Fruit fly (Drosophila melanogaster) whole organism, embryonic: ENCODE measurements around the gene CG43347.

ENCODE experiments used
- ATbp ChIP-seq: fragments of 200-800 bp; sonication (Bioruptor generic); optimal IDR thresholded peaks from 2 replicates; lab custom pipeline; 2017; ENCODE audit warnings: missing biosample characterization, mild to moderate bottlenecking, missing genetic modification characterization, missing genetic modification reagents
- Abd-B ChIP-seq: fragments of 200-800 bp; sonication (Bioruptor generic); optimal IDR thresholded peaks from 2 replicates; lab custom pipeline; 2018; ENCODE audit warnings: missing biosample characterization, mild to moderate bottlenecking, missing genetic modification characterization, moderate library complexity
- B-H2 ChIP-seq: fragments of 200-800 bp; sonication (Bioruptor generic); optimal IDR thresholded peaks from 2 replicates; lab custom pipeline; 2018; ENCODE audit warnings: missing biosample characterization, mild to moderate bottlenecking, missing genetic modification characterization
- CG11247 ChIP-seq: fragments of 200-800 bp; sonication (Bioruptor generic); IDR thresholded peaks from 2 replicates; pipeline ENCODE4 v1.3.6; 2022; ENCODE audit warnings: missing biosample characterization, missing genetic modification characterization
- CG11504 ChIP-seq: fragments of 200-800 bp; sonication (Bioruptor generic); optimal IDR thresholded peaks from 3 replicates; lab custom pipeline; 2019; ENCODE audit warnings: missing biosample characterization, mild to moderate bottlenecking, missing genetic modification characterization, moderate library complexity
- CG14441 ChIP-seq: fragments of 200-800 bp; sonication (Bioruptor generic); IDR thresholded peaks from 2 replicates; pipeline ENCODE4 v1.3.6; 2022; ENCODE audit warnings: missing biosample characterization, missing genetic modification characterization
- CG17186 ChIP-seq: fragments of 200-800 bp; sonication (Bioruptor generic); optimal IDR thresholded peaks from 3 replicates; lab custom pipeline; 2017; ENCODE audit warnings: missing biosample characterization, missing genetic modification reagents, missing genetic modification characterization
- CG17361 ChIP-seq: fragments of 200-800 bp; sonication (Bioruptor generic); IDR thresholded peaks from 3 replicates; pipeline ENCODE4 v1.3.6; 2022; ENCODE audit warnings: missing biosample characterization, missing genetic modification characterization
- CG1792 ChIP-seq: fragments of 200-800 bp; sonication (Bioruptor generic); optimal IDR thresholded peaks from 2 replicates; lab custom pipeline; 2016; ENCODE audit warnings: missing biosample characterization, missing genetic modification characterization
- CG1832 ChIP-seq: fragments of 200-800 bp; sonication (Bioruptor generic); optimal IDR thresholded peaks from 2 replicates; lab custom pipeline; 2017; ENCODE audit warnings: missing biosample characterization, mild to moderate bottlenecking, missing genetic modification characterization, inconsistent platforms
- CG30020 ChIP-seq: fragments of 200-800 bp; optimal IDR thresholded peaks from 2 replicates; lab custom pipeline; 2019; ENCODE audit warnings: missing biosample characterization, mild to moderate bottlenecking, missing genetic modification characterization, moderate library complexity
- CG3995 ChIP-seq: fragments of 200-800 bp; sonication (Bioruptor generic); optimal IDR thresholded peaks from 3 replicates; lab custom pipeline; 2016; ENCODE audit warnings: missing biosample characterization, missing genetic modification characterization
- CG42726 ChIP-seq: fragments of 200-800 bp; sonication (Bioruptor generic); IDR thresholded peaks from 2 replicates; pipeline ENCODE4 v1.3.6; 2022; ENCODE audit warnings: missing biosample characterization, missing genetic modification characterization; ENCODE audit not compliant: partially characterized antibody
- CG6272 ChIP-seq: fragments of 200-800 bp; sonication (Bioruptor generic); IDR thresholded peaks from 2 replicates; pipeline ENCODE4 v1.3.6; 2022; ENCODE audit warnings: missing biosample characterization, missing genetic modification characterization
- CG7556 ChIP-seq: fragments of 200-800 bp; sonication (Bioruptor generic); optimal IDR thresholded peaks from 2 replicates; lab custom pipeline; 2017; ENCODE audit warnings: missing biosample characterization, mild to moderate bottlenecking, missing genetic modification characterization
- CG7786 ChIP-seq: fragments of 200-800 bp; sonication (Bioruptor generic); optimal IDR thresholded peaks from 2 replicates; lab custom pipeline; 2016; ENCODE audit warnings: missing biosample characterization, missing genetic modification characterization
- CG9932 ChIP-seq: fragments of 200-800 bp; sonication (Bioruptor generic); IDR thresholded peaks from 2 replicates; pipeline ENCODE4 v1.3.6; 2022; ENCODE audit warnings: missing biosample characterization, missing genetic modification characterization
- Doc2 ChIP-seq: fragments of 200-800 bp; sonication (Bioruptor generic); IDR thresholded peaks from 2 replicates; pipeline ENCODE4 v1.3.6; 2022; ENCODE audit warnings: missing biosample characterization, missing genetic modification characterization
- ERR ChIP-seq: fragments of 200-800 bp; sonication (Bioruptor generic); optimal IDR thresholded peaks from 2 replicates; lab custom pipeline; 2016; ENCODE audit warnings: missing biosample characterization, missing genetic modification characterization
- HLH4C ChIP-seq: fragments of 200-800 bp; sonication (Bioruptor generic); IDR thresholded peaks from 3 replicates; pipeline ENCODE4 v1.3.6; 2022; ENCODE audit warnings: missing biosample characterization, missing genetic modification characterization; ENCODE audit not compliant: partially characterized antibody
- HmgD ChIP-seq: fragments of 200-800 bp; sonication (Bioruptor generic); optimal IDR thresholded peaks from 3 replicates; lab custom pipeline; 2016; ENCODE audit warnings: missing biosample characterization, missing genetic modification characterization
- HmgZ ChIP-seq: fragments of 200-800 bp; sonication (Bioruptor generic); optimal IDR thresholded peaks from 2 replicates; lab custom pipeline; 2018; ENCODE audit warnings: missing biosample characterization, mild to moderate bottlenecking, missing genetic modification characterization
- Hr39 ChIP-seq: fragments of >200 bp; optimal IDR thresholded peaks from 2 replicates; lab custom pipeline; 2017
- Hr51 ChIP-seq, 2 experiments: fragments of 200-800 bp; sonication (Bioruptor generic); optimal IDR thresholded peaks; 2 replicates in 1 of 2; 3 replicates in 1 of 2; lab custom pipeline; 2016 to 2018; ENCODE audit warnings: missing biosample characterization in 2 of 2, missing genetic modification characterization in 2 of 2, mild to moderate bottlenecking in 1 of 2, moderate library complexity in 1 of 2
- Mrtf ChIP-seq: fragments of 200-800 bp; sonication (Bioruptor generic); IDR thresholded peaks from 3 replicates; pipeline ENCODE4 v1.3.6; 2022; ENCODE audit warnings: missing biosample characterization, missing genetic modification characterization
- Rx ChIP-seq: fragments of 200-800 bp; sonication (Bioruptor generic); IDR thresholded peaks from 2 replicates; pipeline ENCODE4 v1.3.6; 2022; ENCODE audit warnings: missing biosample characterization, missing genetic modification characterization
- Spps ChIP-seq: fragments of 200-800 bp; sonication (Bioruptor generic); optimal IDR thresholded peaks from 2 replicates; lab custom pipeline; 2018; ENCODE audit warnings: missing biosample characterization, mild to moderate bottlenecking, missing genetic modification characterization
- abd-A ChIP-seq: fragments of 200-800 bp; sonication (Bioruptor generic); optimal IDR thresholded peaks from 3 replicates; lab custom pipeline; 2019; ENCODE audit warnings: missing biosample characterization, mild to moderate bottlenecking, missing genetic modification characterization, moderate library complexity
- aop ChIP-seq: fragments of 200-800 bp; sonication (Bioruptor generic); IDR thresholded peaks from 2 replicates; pipeline ENCODE4 v1.3.6; 2022; ENCODE audit warnings: missing biosample characterization, missing genetic modification characterization
- cas ChIP-seq: fragments of 200-800 bp; sonication (Bioruptor generic); IDR thresholded peaks from 2 replicates; pipeline ENCODE4 v1.3.6; 2022; ENCODE audit warnings: missing biosample characterization, missing genetic modification characterization
- ci ChIP-seq: fragments of 200-800 bp; sonication (Bioruptor generic); IDR thresholded peaks from 3 replicates; pipeline ENCODE4 v1.3.6; 2022; ENCODE audit warnings: missing biosample characterization, missing genetic modification characterization
- gcm2 ChIP-seq: fragments of 200-800 bp; sonication (Bioruptor generic); optimal IDR thresholded peaks from 2 replicates; lab custom pipeline; 2016; ENCODE audit warnings: missing biosample characterization, missing genetic modification characterization
- gsb-n ChIP-seq: fragments of 200-800 bp; sonication (Bioruptor generic); optimal IDR thresholded peaks from 3 replicates; lab custom pipeline; 2018; ENCODE audit warnings: missing biosample characterization, mild to moderate bottlenecking, missing genetic modification characterization
- h ChIP-seq: fragments of >200 bp; optimal IDR thresholded peaks from 2 replicates; lab custom pipeline; 2017
- hb ChIP-seq: fragments of 200-800 bp; sonication (Bioruptor generic); IDR thresholded peaks from 3 replicates; pipeline ENCODE4 v1.3.6; 2022; ENCODE audit warnings: missing biosample characterization, missing genetic modification characterization; ENCODE audit not compliant: partially characterized antibody
- hbn ChIP-seq: fragments of 200-800 bp; sonication (Bioruptor generic); IDR thresholded peaks from 2 replicates; pipeline ENCODE4 v1.3.6; 2022; ENCODE audit warnings: missing biosample characterization, missing genetic modification characterization; ENCODE audit not compliant: partially characterized antibody
- jumu ChIP-seq: fragments of 200-800 bp; sonication (Bioruptor generic); optimal IDR thresholded peaks from 3 replicates; lab custom pipeline; 2016; ENCODE audit warnings: missing biosample characterization, missing genetic modification characterization
- klu ChIP-seq: fragments of 200-800 bp; sonication (Bioruptor generic); IDR thresholded peaks from 2 replicates; pipeline ENCODE4 v1.3.6; 2022; ENCODE audit warnings: missing biosample characterization, missing genetic modification characterization
- nau ChIP-seq: fragments of 200-800 bp; sonication (Bioruptor generic); optimal IDR thresholded peaks from 3 replicates; lab custom pipeline; 2017; ENCODE audit warnings: missing biosample characterization, mild to moderate bottlenecking, missing genetic modification characterization, missing genetic modification reagents
- pfk ChIP-seq: fragments of 200-800 bp; sonication (Bioruptor generic); optimal IDR thresholded peaks from 2 replicates; lab custom pipeline; 2018; ENCODE audit warnings: missing biosample characterization, mild to moderate bottlenecking, missing genetic modification characterization, moderate library complexity
- prd ChIP-seq, 3 experiments: fragments of >200 bp in 2 of 3; fragments of 200-800 bp in 1 of 3; sonication (Bioruptor generic) in 1 of 3; optimal IDR thresholded peaks in 2 of 3; IDR thresholded peaks in 1 of 3; 2 replicates in 2 of 3; 3 replicates in 1 of 3; pipeline versions ENCODE4 v1.3.6 to Lab custom; 2017 to 2022; ENCODE audit warnings: missing biosample characterization in 1 of 3, missing genetic modification characterization in 1 of 3
- pum ChIP-seq: fragments of 200-800 bp; sonication (Bioruptor generic); optimal IDR thresholded peaks from 2 replicates; lab custom pipeline; 2016; ENCODE audit warnings: missing biosample characterization, missing genetic modification characterization
- sens ChIP-seq: fragments of 200-800 bp; sonication (Bioruptor generic); peaks from one replicate; lab custom pipeline; 2016; ENCODE audit warnings: missing biosample characterization, missing genetic modification characterization
- so ChIP-seq: fragments of 200-800 bp; sonication (Bioruptor generic); IDR thresholded peaks from 3 replicates; pipeline ENCODE4 v1.3.6; 2022; ENCODE audit warnings: missing biosample characterization, missing genetic modification characterization
- tap ChIP-seq: fragments of 200-800 bp; optimal IDR thresholded peaks from 3 replicates; lab custom pipeline; 2019; ENCODE audit warnings: missing biosample characterization, mild to moderate bottlenecking, missing genetic modification characterization, moderate library complexity
- tgo ChIP-seq: fragments of 200-800 bp; sonication (Bioruptor generic); IDR thresholded peaks from 3 replicates; pipeline ENCODE4 v1.3.6; 2022; ENCODE audit warnings: missing biosample characterization, missing genetic modification characterization
- tio ChIP-seq: fragments of 200-800 bp; sonication (Bioruptor generic); optimal IDR thresholded peaks from 2 replicates; lab custom pipeline; 2017; ENCODE audit warnings: missing biosample characterization, missing genetic modification characterization, inconsistent platforms
- ttk ChIP-seq: fragments of 200-800 bp; sonication (Bioruptor generic); IDR thresholded peaks from 2 replicates; pipeline ENCODE4 v2.1.2; 2022; ENCODE audit warnings: missing biosample characterization, missing genetic modification characterization
- tup ChIP-seq: fragments of 200-800 bp; sonication (Bioruptor generic); optimal IDR thresholded peaks from 2 replicates; lab custom pipeline; 2016; ENCODE audit warnings: missing biosample characterization, mild to moderate bottlenecking, missing genetic modification characterization, moderate library complexity
- unpg ChIP-seq: fragments of 200-800 bp; sonication (Bioruptor generic); optimal IDR thresholded peaks from 3 replicates; lab custom pipeline; 2018; ENCODE audit warnings: missing biosample characterization, mild to moderate bottlenecking, missing genetic modification characterization, moderate library complexity
- zf30C ChIP-seq: fragments of 200-800 bp; sonication (Bioruptor generic); optimal IDR thresholded peaks from 3 replicates; lab custom pipeline; 2018; ENCODE audit warnings: missing biosample characterization, mild to moderate bottlenecking, missing genetic modification characterization
- zfh2 ChIP-seq: fragments of 200-800 bp; sonication (Bioruptor generic); optimal IDR thresholded peaks from 2 replicates; lab custom pipeline; 2016; ENCODE audit warnings: missing biosample characterization, missing genetic modification characterization

Gene CG43347

dm6 chrX:10561433-10561832 is 58.6 kb downstream of the CG43347 start (continued):
- TF ChIP-seq jumu: no peak
- TF ChIP-seq CG1792 (GFP tag; lab: Kevin White, UChicago): no peak
- TF ChIP-seq ci (GFP tag; lab: Robert Waterston, UW): no peak
- TF ChIP-seq nau (GFP tag; lab: Kevin White, UChicago): peak; percentile 44
- no peak for TF ChIP-seq hbn (GFP tag; lab: Robert Waterston, UW)
- TF ChIP-seq HLH4C (GFP tag; lab: Robert Waterston, UW): no peak
- no peak for TF ChIP-seq CG14441
- TF ChIP-seq CG11504 (tag; lab: Kevin White, UChicago): peak; percentile 78
- TF ChIP-seq Hr39: no peak
- TF ChIP-seq gsb-n (tag; lab: Kevin White, UChicago): peak; percentile 14
- TF ChIP-seq sens (GFP tag; lab: Kevin White, UChicago): peak; percentile 9
- no peak for TF ChIP-seq so (GFP tag; lab: Robert Waterston, UW)
- TF ChIP-seq cas (GFP tag; lab: Robert Waterston, UW): no peak
- no peak for TF ChIP-seq CG7786 (GFP tag; lab: Kevin White, UChicago)
- no peak for TF ChIP-seq tup (GFP tag; lab: Kevin White, UChicago)
- TF ChIP-seq Rx (GFP tag; lab: Robert Waterston, UW): no peak
- no peak for TF ChIP-seq Spps
- no peak for TF ChIP-seq CG17186 (GFP tag; lab: Kevin White, UChicago)
- no peak for TF ChIP-seq pfk (GFP tag; lab: Kevin White, UChicago)
- TF ChIP-seq Abd-B (GFP tag; lab: Kevin White, UChicago): peak; percentile 53
- TF ChIP-seq Doc2 (GFP tag; lab: Robert Waterston, UW): no peak
- no peak for TF ChIP-seq hb
- no peak for TF ChIP-seq h (lab: Kevin White, UChicago)
- no peak for TF ChIP-seq klu (GFP tag; lab: Robert Waterston, UW)
- no peak for TF ChIP-seq B-H2 (GFP tag; lab: Kevin White, UChicago)
- TF ChIP-seq tap (tag; lab: Kevin White, UChicago): peak; percentile 47
- no peak for TF ChIP-seq ttk (GFP tag; lab: Robert Waterston, UW)
- TF ChIP-seq CG1832: no peak
- peak; percentile 42 for TF ChIP-seq CG7556 (GFP tag; lab: Kevin White, UChicago)
- TF ChIP-seq tgo (GFP tag; lab: Robert Waterston, UW): peak; percentile 56; the same call in 2 of the 3 replicates
- TF ChIP-seq zf30C (GFP tag; lab: Kevin White, UChicago): no peak
- TF ChIP-seq CG9932 (GFP tag; lab: Robert Waterston, UW): peak; percentile 54
- no peak for TF ChIP-seq HmgD
- peak in 1 of 2 experiments; percentile 76 for TF ChIP-seq Hr51 (GFP tag; optimal IDR thresholded peaks at IDR 0.05; lab: Kevin White, UChicago)
- TF ChIP-seq gcm2 (GFP tag; lab: Kevin White, UChicago): no peak
- TF ChIP-seq CG3995: no peak
- TF ChIP-seq Mrtf: no peak
- peak; percentile 23 for TF ChIP-seq ATbp (GFP tag; lab: Kevin White, UChicago)
- no peak for TF ChIP-seq CG30020
- TF ChIP-seq unpg (GFP tag; lab: Kevin White, UChicago): peak; percentile 70
- no peak for TF ChIP-seq CG42726 (GFP tag; lab: Robert Waterston, UW)
- TF ChIP-seq abd-A (tag; lab: Kevin White, UChicago): no peak
- TF ChIP-seq CG6272 (GFP tag; lab: Robert Waterston, UW): no peak
- TF ChIP-seq ERR (GFP tag; lab: Kevin White, UChicago): no peak
- peak; percentile 10 for TF ChIP-seq HmgZ
- no peak for TF ChIP-seq CG11247
- no peak for TF ChIP-seq pum
- TF ChIP-seq tio (GFP tag; lab: Kevin White, UChicago): peak; percentile 25
- TF ChIP-seq zfh2 (GFP tag; lab: Kevin White, UChicago): no peak
- no peak for TF ChIP-seq prd (optimal IDR thresholded peaks at IDR 0.05; lab: Kevin White, UChicago)
- TF ChIP-seq prd (GFP tag; IDR thresholded peaks at IDR 0.05; lab: Robert Waterston, UW): peak; percentile 57; the same call in 2 of the 3 replicates
- peak; percentile 64 for TF ChIP-seq CG17361 (GFP tag; lab: Robert Waterston, UW)
- no peak for TF ChIP-seq aop
